Fruit fly (Drosophila melanogaster) whole organism, embryonic: Measurements from ENCODE around the gene CG7362.

Experiments
- B-H1 ChIP-seq: fragments of 200-800 bp; sonication (Bioruptor generic); IDR thresholded peaks from 3 replicates; pipeline ENCODE4 v1.3.6; 2022; ENCODE audit warnings: missing biosample characterization, missing genetic modification characterization
- CG10654 ChIP-seq: fragments of 200-800 bp; sonication (Bioruptor generic); optimal IDR thresholded peaks from 2 replicates; lab custom pipeline; 2016; ENCODE audit warnings: missing biosample characterization, missing genetic modification characterization
- CG10979 ChIP-seq: fragments of 200-800 bp; sonication (Bioruptor generic); optimal IDR thresholded peaks from 2 replicates; lab custom pipeline; 2018; ENCODE audit warnings: missing biosample characterization, mild to moderate bottlenecking, missing genetic modification characterization, moderate library complexity
- CG11504 ChIP-seq: fragments of 200-800 bp; sonication (Bioruptor generic); optimal IDR thresholded peaks from 3 replicates; lab custom pipeline; 2019; ENCODE audit warnings: missing biosample characterization, mild to moderate bottlenecking, missing genetic modification characterization, moderate library complexity
- CG12219 ChIP-seq: fragments of 200-800 bp; sonication (Bioruptor generic); optimal IDR thresholded peaks from 3 replicates; lab custom pipeline; 2018; ENCODE audit warnings: missing biosample characterization, mild to moderate bottlenecking, missing genetic modification characterization
- CG1603 ChIP-seq: fragments of 200-800 bp; sonication (Bioruptor generic); optimal IDR thresholded peaks from 2 replicates; lab custom pipeline; 2019; ENCODE audit warnings: missing biosample characterization, mild to moderate bottlenecking, missing genetic modification characterization, moderate library complexity
- CG17361 ChIP-seq: fragments of 200-800 bp; sonication (Bioruptor generic); IDR thresholded peaks from 3 replicates; pipeline ENCODE4 v1.3.6; 2022; ENCODE audit warnings: missing biosample characterization, missing genetic modification characterization
- CG17802 ChIP-seq: fragments of 200-800 bp; sonication (Bioruptor generic); optimal IDR thresholded peaks from 2 replicates; lab custom pipeline; 2018; ENCODE audit warnings: missing biosample characterization, mild to moderate bottlenecking, missing genetic modification characterization, moderate library complexity
- CG2889 ChIP-seq: fragments of 200-800 bp; sonication (Bioruptor generic); IDR thresholded peaks from 3 replicates; pipeline ENCODE4 v1.3.6; 2022; ENCODE audit warnings: missing biosample characterization, missing genetic modification characterization
- CG31441 ChIP-seq: fragments of 200-800 bp; sonication (Bioruptor generic); IDR thresholded peaks from 2 replicates; pipeline ENCODE4 v1.3.6; 2022; ENCODE audit warnings: missing biosample characterization, missing genetic modification characterization
- CG32532 ChIP-seq: fragments of 200-800 bp; sonication (Bioruptor generic); IDR thresholded peaks from 2 replicates; pipeline ENCODE4 v1.3.6; 2022; ENCODE audit warnings: missing biosample characterization, missing genetic modification characterization
- CG4282 ChIP-seq: fragments of 200-800 bp; sonication (Bioruptor generic); optimal IDR thresholded peaks from 2 replicates; lab custom pipeline; 2016; ENCODE audit warnings: missing biosample characterization, missing genetic modification characterization
- CG4707 ChIP-seq: fragments of 200-800 bp; sonication (Bioruptor generic); optimal IDR thresholded peaks from 2 replicates; lab custom pipeline; 2018; ENCODE audit warnings: missing biosample characterization, mild to moderate bottlenecking, missing genetic modification characterization, moderate library complexity
- CG4730 ChIP-seq: fragments of 200-800 bp; sonication (Bioruptor generic); IDR thresholded peaks from 2 replicates; pipeline ENCODE4 v1.3.6; 2022; ENCODE audit warnings: missing biosample characterization, missing genetic modification characterization
- CG5245 ChIP-seq: fragments of 200-800 bp; sonication (Bioruptor generic); optimal IDR thresholded peaks from 3 replicates; lab custom pipeline; 2016; ENCODE audit warnings: missing biosample characterization, missing genetic modification characterization
- CG6689 ChIP-seq: fragments of 200-800 bp; sonication (Bioruptor generic); IDR thresholded peaks from 2 replicates; pipeline ENCODE4 v1.3.6; 2022; ENCODE audit warnings: missing biosample characterization, missing genetic modification characterization
- CG7357 ChIP-seq: fragments of 200-800 bp; sonication (Bioruptor generic); IDR thresholded peaks from 3 replicates; pipeline ENCODE4 v1.3.6; 2022; ENCODE audit warnings: missing biosample characterization, missing genetic modification characterization
- CG8281 ChIP-seq: fragments of 200-800 bp; sonication (Bioruptor generic); optimal IDR thresholded peaks from 2 replicates; lab custom pipeline; 2018; ENCODE audit warnings: missing biosample characterization, mild to moderate bottlenecking, missing genetic modification characterization, moderate library complexity
- CG8765 ChIP-seq: fragments of 200-800 bp; sonication (Bioruptor generic); IDR thresholded peaks from 2 replicates; pipeline ENCODE4 v1.3.6; 2022; ENCODE audit warnings: missing biosample characterization, missing genetic modification characterization
- CG8924 ChIP-seq: fragments of 200-800 bp; optimal IDR thresholded peaks from 3 replicates; lab custom pipeline; 2019; ENCODE audit warnings: missing biosample characterization, mild to moderate bottlenecking, missing genetic modification characterization, moderate library complexity
- CG9437 ChIP-seq: fragments of 200-800 bp; sonication (Bioruptor generic); optimal IDR thresholded peaks from 2 replicates; lab custom pipeline; 2018; ENCODE audit warnings: missing biosample characterization, mild to moderate bottlenecking, missing genetic modification characterization
- CG9817 ChIP-seq: fragments of 200-800 bp; sonication (Bioruptor generic); optimal IDR thresholded peaks from 2 replicates; lab custom pipeline; 2018; ENCODE audit warnings: missing biosample characterization, mild to moderate bottlenecking, missing genetic modification characterization, moderate library complexity
- Camta ChIP-seq: fragments of 200-800 bp; sonication (Bioruptor generic); optimal IDR thresholded peaks from 2 replicates; lab custom pipeline; 2016; ENCODE audit warnings: missing biosample characterization, missing genetic modification characterization
- Drgx ChIP-seq: fragments of 200-800 bp; sonication (Bioruptor generic); IDR thresholded peaks from 2 replicates; pipeline ENCODE4 v1.3.6; 2022; ENCODE audit warnings: missing biosample characterization, missing genetic modification characterization
- HLHmδ ChIP-seq: fragments of 200-800 bp; sonication (Bioruptor generic); optimal IDR thresholded peaks from 2 replicates; lab custom pipeline; 2018; ENCODE audit warnings: missing biosample characterization, mild to moderate bottlenecking, missing genetic modification characterization, moderate library complexity
- Hand ChIP-seq: fragments of 200-800 bp; sonication (Bioruptor generic); optimal IDR thresholded peaks from 2 replicates; lab custom pipeline; 2017; ENCODE audit warnings: mild to moderate bottlenecking, missing biosample characterization, missing genetic modification reagents, missing genetic modification characterization
- Hr3 ChIP-seq: fragments of 200-800 bp; sonication (Bioruptor generic); optimal IDR thresholded peaks from 3 replicates; lab custom pipeline; 2016; ENCODE audit warnings: missing biosample characterization, missing genetic modification characterization
- NFAT ChIP-seq: fragments of 200-800 bp; sonication (Bioruptor generic); IDR thresholded peaks from 2 replicates; pipeline ENCODE4 v1.3.6; 2022; ENCODE audit warnings: missing biosample characterization, missing genetic modification characterization
- Oli ChIP-seq: fragments of 200-800 bp; sonication (Bioruptor generic); optimal IDR thresholded peaks from 2 replicates; lab custom pipeline; 2018; ENCODE audit warnings: missing biosample characterization, mild to moderate bottlenecking, missing genetic modification characterization, moderate library complexity
- Rfx ChIP-seq: fragments of 200-800 bp; sonication (Bioruptor generic); IDR thresholded peaks from 2 replicates; pipeline ENCODE4 v1.3.6; 2022; ENCODE audit warnings: missing biosample characterization, missing genetic modification characterization
- Usf ChIP-seq: fragments of 200-800 bp; sonication (Bioruptor generic); optimal IDR thresholded peaks from 2 replicates; lab custom pipeline; 2017; ENCODE audit warnings: missing genotype, missing biosample characterization, missing genetic modification characterization
- Xbp1 ChIP-seq: fragments of 200-800 bp; sonication (Bioruptor generic); optimal IDR thresholded peaks from 3 replicates; lab custom pipeline; 2016; ENCODE audit warnings: missing biosample characterization, mild to moderate bottlenecking, missing genetic modification characterization
- Xrp1 ChIP-seq: fragments of 200-800 bp; sonication (Bioruptor generic); IDR thresholded peaks from 2 replicates; pipeline ENCODE4 v1.3.6; 2022; ENCODE audit warnings: missing biosample characterization, missing genetic modification characterization
- ab ChIP-seq: fragments of 200-800 bp; sonication (Bioruptor generic); optimal IDR thresholded peaks from 2 replicates; lab custom pipeline; 2016; ENCODE audit warnings: missing biosample characterization, missing genetic modification characterization
- bsh ChIP-seq, 2 experiments: fragments of 200-800 bp; sonication (Bioruptor generic); optimal IDR thresholded peaks; 2 replicates each; lab custom pipeline; 2017 to 2018; ENCODE audit warnings: mild to moderate bottlenecking in 2 of 2, missing biosample characterization in 2 of 2, missing genetic modification characterization in 2 of 2, moderate library complexity in 1 of 2
- corto ChIP-seq: fragments of 200-800 bp; sonication (Bioruptor generic); optimal IDR thresholded peaks from 2 replicates; lab custom pipeline; 2016; ENCODE audit warnings: missing biosample characterization, mild to moderate bottlenecking, missing genetic modification characterization, moderate library complexity
- dmrt99B ChIP-seq: fragments of 200-800 bp; sonication (Bioruptor generic); optimal IDR thresholded peaks from 2 replicates; lab custom pipeline; 2018; ENCODE audit warnings: missing biosample characterization, mild to moderate bottlenecking, missing genetic modification characterization, moderate library complexity
- fd3F ChIP-seq: fragments of 200-800 bp; sonication (Bioruptor generic); optimal IDR thresholded peaks from 2 replicates; lab custom pipeline; 2018; ENCODE audit warnings: missing biosample characterization, mild to moderate bottlenecking, missing genetic modification characterization, moderate library complexity
- fd96Cb ChIP-seq: fragments of 200-800 bp; sonication (Bioruptor generic); optimal IDR thresholded peaks from 2 replicates; lab custom pipeline; 2018; ENCODE audit warnings: missing biosample characterization, mild to moderate bottlenecking, missing genetic modification characterization, moderate library complexity
- gro ChIP-seq: fragments of 200-800 bp; sonication (Bioruptor generic); optimal IDR thresholded peaks from 2 replicates; lab custom pipeline; 2016; ENCODE audit warnings: missing biosample characterization, missing genetic modification characterization
- jing ChIP-seq: fragments of 200-800 bp; sonication (Bioruptor generic); optimal IDR thresholded peaks from 2 replicates; lab custom pipeline; 2018; ENCODE audit warnings: missing biosample characterization, mild to moderate bottlenecking, missing genetic modification characterization
- nmo ChIP-seq: fragments of 200-800 bp; sonication (Bioruptor generic); optimal IDR thresholded peaks from 2 replicates; lab custom pipeline; 2018; ENCODE audit warnings: missing biosample characterization, mild to moderate bottlenecking, missing genetic modification characterization, moderate library complexity
- org-1 ChIP-seq: fragments of 200-800 bp; sonication (Bioruptor generic); optimal IDR thresholded peaks from 2 replicates; lab custom pipeline; 2017; ENCODE audit warnings: missing biosample characterization, missing genetic modification characterization
- row ChIP-seq: fragments of 200-800 bp; sonication (Bioruptor generic); IDR thresholded peaks from 3 replicates; pipeline ENCODE4 v1.3.6; 2022; ENCODE audit warnings: missing biosample characterization, missing genetic modification characterization
- sens ChIP-seq: fragments of 200-800 bp; sonication (Bioruptor generic); peaks from one replicate; lab custom pipeline; 2016; ENCODE audit warnings: missing biosample characterization, missing genetic modification characterization
- tio ChIP-seq: fragments of 200-800 bp; sonication (Bioruptor generic); optimal IDR thresholded peaks from 2 replicates; lab custom pipeline; 2017; ENCODE audit warnings: missing biosample characterization, missing genetic modification characterization, inconsistent platforms
- unc-4 ChIP-seq: fragments of 200-800 bp; sonication (Bioruptor generic); IDR thresholded peaks from 2 replicates; pipeline ENCODE4 v1.3.6; 2022; ENCODE audit warnings: missing biosample characterization, missing genetic modification characterization; ENCODE audit not compliant: partially characterized antibody
- unpg ChIP-seq: fragments of 200-800 bp; sonication (Bioruptor generic); optimal IDR thresholded peaks from 3 replicates; lab custom pipeline; 2018; ENCODE audit warnings: missing biosample characterization, mild to moderate bottlenecking, missing genetic modification characterization, moderate library complexity
- wek ChIP-seq: fragments of 200-800 bp; sonication (Bioruptor generic); optimal IDR thresholded peaks from 3 replicates; lab custom pipeline; 2018; ENCODE audit warnings: missing biosample characterization, mild to moderate bottlenecking, missing genetic modification characterization, moderate library complexity

Gene CG7362

dm6 chr3R:14754806-14755488 is 687 bp upstream of the CG7362 start (continued):
- TF ChIP-seq Drgx (GFP tag; lab: Robert Waterston, UW), result peak; percentile 63
- TF ChIP-seq ab, result no peak
- no peak for TF ChIP-seq Usf (GFP tag; lab: Kevin White, UChicago)
- no peak for TF ChIP-seq gro (GFP tag; lab: Kevin White, UChicago)
- TF ChIP-seq Oli (tag; lab: Kevin White, UChicago), result peak; percentile 6
- TF ChIP-seq unpg (GFP tag; lab: Kevin White, UChicago), result peak; percentile 50
- TF ChIP-seq CG6689 (GFP tag; lab: Robert Waterston, UW), result peak; percentile 44
- TF ChIP-seq CG7357 (GFP tag; lab: Robert Waterston, UW), result no peak
- TF ChIP-seq CG10979 (tag; lab: Kevin White, UChicago), result peak; percentile 25
- peak; percentile 12 for TF ChIP-seq CG10654
- peak; percentile 48; the same call in 1 of the 2 replicates for TF ChIP-seq Xrp1 (GFP tag; lab: Robert Waterston, UW)
- peak; percentile 0 for TF ChIP-seq CG9817
- 0 out of 3 replicates have a peak, but pooled peaks have one; percentile 41 for TF ChIP-seq CG17361 (GFP tag; lab: Robert Waterston, UW)
- peak; percentile 36; the same call in 1 of the 2 replicates for TF ChIP-seq CG31441 (GFP tag; lab: Robert Waterston, UW)
- peak in 1 of 2 experiments; percentile 17 for TF ChIP-seq bsh (GFP tag; optimal IDR thresholded peaks at IDR 0.05; lab: Kevin White, UChicago)
- peak; percentile 70 for TF ChIP-seq row (GFP tag; lab: Robert Waterston, UW)
- peak; percentile 2 for TF ChIP-seq sens (GFP tag; lab: Kevin White, UChicago)
- TF ChIP-seq CG12219 (GFP tag; lab: Kevin White, UChicago), result no peak
- peak; percentile 32 for TF ChIP-seq Xbp1 (GFP tag; lab: Kevin White, UChicago)
- TF ChIP-seq CG4282, result no peak
- peak; percentile 16 for TF ChIP-seq org-1 (GFP tag; lab: Kevin White, UChicago)
- TF ChIP-seq corto (GFP tag; lab: Kevin White, UChicago), result peak; percentile 77
- no peak; the same call in 1 of the 2 replicates for TF ChIP-seq NFAT (GFP tag; lab: Robert Waterston, UW)
- no peak for TF ChIP-seq CG8281 (tag; lab: Kevin White, UChicago)
- peak; percentile 6 for TF ChIP-seq CG9437 (GFP tag; lab: Kevin White, UChicago)
- TF ChIP-seq CG32532 (GFP tag; lab: Robert Waterston, UW), result peak; percentile 57; the same call in 1 of the 2 replicates
- TF ChIP-seq CG17802 (tag; lab: Kevin White, UChicago), result no peak
- TF ChIP-seq Rfx, result peak; percentile 68
- peak; percentile 41 for TF ChIP-seq nmo (GFP tag; lab: Kevin White, UChicago)
- peak; percentile 56; the same call in 1 of the 3 replicates for TF ChIP-seq B-H1 (GFP tag; lab: Robert Waterston, UW)
- no peak for TF ChIP-seq jing (GFP tag; lab: Kevin White, UChicago)
- TF ChIP-seq CG11504, result peak; percentile 70
- TF ChIP-seq tio (GFP tag; lab: Kevin White, UChicago), result peak; percentile 10
- peak; percentile 35 for TF ChIP-seq CG1603 (tag; lab: Kevin White, UChicago)
- TF ChIP-seq wek (GFP tag; lab: Kevin White, UChicago), result no peak
- TF ChIP-seq Camta (GFP tag; lab: Kevin White, UChicago), result no peak
- TF ChIP-seq CG8765 (GFP tag; lab: Robert Waterston, UW), result no peak
- TF ChIP-seq unc-4, result no peak
- peak; percentile 19 for TF ChIP-seq fd3F
- TF ChIP-seq fd96Cb (tag; lab: Kevin White, UChicago), result peak; percentile 40
- no peak for TF ChIP-seq HLHmδ
- 0 out of 2 replicates have a peak, but pooled peaks have one; percentile 22 for TF ChIP-seq CG4730 (GFP tag; lab: Robert Waterston, UW)
- TF ChIP-seq CG8924 (tag; lab: Kevin White, UChicago), result peak; percentile 17
- TF ChIP-seq CG5245 (GFP tag; lab: Kevin White, UChicago), result no peak
- TF ChIP-seq dmrt99B, result peak; percentile 65
- TF ChIP-seq Hand (GFP tag; lab: Kevin White, UChicago), result no peak
- no peak for TF ChIP-seq Hr3
- no peak for TF ChIP-seq CG4707 (GFP tag; lab: Kevin White, UChicago)
- TF ChIP-seq CG2889 (GFP tag; lab: Robert Waterston, UW), result 0 out of 3 replicates have a peak, but pooled peaks have one; percentile 32
